Fruit fly (Drosophila melanogaster) whole organism, embryonic: Measurements from ENCODE around the gene CG17221.

ENCODE experiments used
- Atf-2 ChIP-seq: fragments of 200-800 bp; sonication (Bioruptor generic); optimal IDR thresholded peaks from 2 replicates; lab custom pipeline; 2016; ENCODE audit warnings: missing biosample characterization, missing genetic modification characterization
- B-H2 ChIP-seq: fragments of 200-800 bp; sonication (Bioruptor generic); optimal IDR thresholded peaks from 2 replicates; lab custom pipeline; 2018; ENCODE audit warnings: missing biosample characterization, mild to moderate bottlenecking, missing genetic modification characterization
- Bgb ChIP-seq: fragments of 200-800 bp; sonication (Bioruptor generic); IDR thresholded peaks from 2 replicates; pipeline ENCODE4 v1.3.6; 2022; ENCODE audit warnings: missing biosample characterization, missing genetic modification characterization; ENCODE audit not compliant: partially characterized antibody
- CG12071 ChIP-seq: fragments of 200-800 bp; sonication (Bioruptor generic); optimal IDR thresholded peaks from 3 replicates; lab custom pipeline; 2018; ENCODE audit warnings: missing biosample characterization, mild to moderate bottlenecking, missing genetic modification characterization
- CG14667 ChIP-seq: fragments of 200-800 bp; sonication (Bioruptor generic); IDR thresholded peaks from 2 replicates; pipeline ENCODE4 v1.3.6; 2022; ENCODE audit warnings: missing biosample characterization, missing genetic modification characterization
- CG15073 ChIP-seq: fragments of 200-800 bp; sonication (Bioruptor generic); optimal IDR thresholded peaks from 2 replicates; lab custom pipeline; 2016; ENCODE audit warnings: missing biosample characterization, missing genetic modification characterization
- CG17829 ChIP-seq: fragments of 200-800 bp; optimal IDR thresholded peaks from 2 replicates; lab custom pipeline; 2019; ENCODE audit warnings: missing biosample characterization, mild to moderate bottlenecking, missing genetic modification characterization, moderate library complexity
- CG33213 ChIP-seq: fragments of 200-800 bp; sonication (Bioruptor generic); optimal IDR thresholded peaks from 3 replicates; lab custom pipeline; 2016; ENCODE audit warnings: missing biosample characterization, missing genetic modification characterization
- CG3847 ChIP-seq: fragments of 200-800 bp; sonication (Bioruptor generic); IDR thresholded peaks from 2 replicates; pipeline ENCODE4 v1.3.6; 2022; ENCODE audit warnings: missing biosample characterization, missing genetic modification characterization
- CG43689 ChIP-seq: fragments of 200-800 bp; sonication (Bioruptor generic); IDR thresholded peaks from 2 replicates; pipeline ENCODE4 v1.3.6; 2022; ENCODE audit warnings: missing biosample characterization, missing genetic modification characterization
- CG6175 ChIP-seq: fragments of 200-800 bp; sonication (Bioruptor generic); IDR thresholded peaks from 3 replicates; pipeline ENCODE4 v1.3.6; 2022; ENCODE audit warnings: missing biosample characterization, missing genetic modification characterization
- CG7372 ChIP-seq: fragments of 200-800 bp; sonication (Bioruptor generic); IDR thresholded peaks from 2 replicates; pipeline ENCODE4 v1.3.6; 2022; ENCODE audit warnings: missing biosample characterization, missing genetic modification characterization
- CG7786 ChIP-seq: fragments of 200-800 bp; sonication (Bioruptor generic); optimal IDR thresholded peaks from 2 replicates; lab custom pipeline; 2016; ENCODE audit warnings: missing biosample characterization, missing genetic modification characterization
- CG7839 ChIP-seq: fragments of 200-800 bp; sonication (Bioruptor generic); optimal IDR thresholded peaks from 3 replicates; lab custom pipeline; 2018; ENCODE audit warnings: missing biosample characterization, mild to moderate bottlenecking, missing genetic modification characterization, moderate library complexity
- CG8290 ChIP-seq, 3 experiments: fragments of 200-800 bp; sonication (Bioruptor generic); optimal IDR thresholded peaks; 2 replicates each; lab custom pipeline; 2016 to 2019; ENCODE audit warnings: missing biosample characterization in 3 of 3, missing genetic modification characterization in 3 of 3, mild to moderate bottlenecking in 2 of 3, moderate library complexity in 1 of 3
- CG8765 ChIP-seq: fragments of 200-800 bp; sonication (Bioruptor generic); IDR thresholded peaks from 2 replicates; pipeline ENCODE4 v1.3.6; 2022; ENCODE audit warnings: missing biosample characterization, missing genetic modification characterization
- CG9215 ChIP-seq: fragments of 200-800 bp; sonication (Bioruptor generic); IDR thresholded peaks from 2 replicates; pipeline ENCODE4 v1.3.6; 2022; ENCODE audit warnings: missing biosample characterization, missing genetic modification characterization
- CG9817 ChIP-seq: fragments of 200-800 bp; sonication (Bioruptor generic); optimal IDR thresholded peaks from 2 replicates; lab custom pipeline; 2018; ENCODE audit warnings: missing biosample characterization, mild to moderate bottlenecking, missing genetic modification characterization, moderate library complexity
- Chrac-16 ChIP-seq: fragments of 200-800 bp; sonication (Bioruptor generic); optimal IDR thresholded peaks from 3 replicates; lab custom pipeline; 2016; ENCODE audit warnings: missing biosample characterization, missing genetic modification characterization
- CkIIα-i1 ChIP-seq: fragments of 200-800 bp; sonication (Bioruptor generic); IDR thresholded peaks from 2 replicates; pipeline ENCODE4 v1.3.6; 2022; ENCODE audit warnings: missing biosample characterization, missing genetic modification characterization
- CoRest ChIP-seq: fragments of 200-800 bp; sonication (Bioruptor generic); optimal IDR thresholded peaks from 3 replicates; lab custom pipeline; 2018; ENCODE audit warnings: missing biosample characterization, mild to moderate bottlenecking, missing genetic modification characterization, moderate library complexity
- Ets97D ChIP-seq: fragments of 200-800 bp; sonication (Bioruptor generic); optimal IDR thresholded peaks from 3 replicates; lab custom pipeline; 2016; ENCODE audit warnings: missing biosample characterization, missing genetic modification characterization
- Gug ChIP-seq: fragments of 200-800 bp; sonication (Bioruptor generic); IDR thresholded peaks from 4 replicates; pipeline ENCODE4 v1.3.6; 2022; ENCODE audit warnings: missing biosample characterization, missing genetic modification characterization
- Meics ChIP-seq: fragments of 200-800 bp; sonication (Bioruptor generic); optimal IDR thresholded peaks from 2 replicates; lab custom pipeline; 2017; ENCODE audit warnings: missing biosample characterization, mild to moderate bottlenecking, missing genetic modification characterization
- Mrtf ChIP-seq: fragments of 200-800 bp; sonication (Bioruptor generic); IDR thresholded peaks from 3 replicates; pipeline ENCODE4 v1.3.6; 2022; ENCODE audit warnings: missing biosample characterization, missing genetic modification characterization
- Nf-YC ChIP-seq: fragments of 200-800 bp; optimal IDR thresholded peaks from 3 replicates; lab custom pipeline; 2019; ENCODE audit warnings: missing biosample characterization, mild to moderate bottlenecking, missing genetic modification characterization, moderate library complexity
- Ptx1 ChIP-seq: fragments of 200-800 bp; sonication (Bioruptor generic); IDR thresholded peaks from 2 replicates; pipeline ENCODE4 v1.3.6; 2022; ENCODE audit warnings: missing biosample characterization, missing genetic modification characterization
- Scr ChIP-seq: fragments of 200-800 bp; sonication (Bioruptor generic); IDR thresholded peaks from 2 replicates; pipeline ENCODE4 v1.3.6; 2022; ENCODE audit warnings: missing biosample characterization, missing genetic modification characterization; ENCODE audit not compliant: partially characterized antibody
- Usf ChIP-seq: fragments of 200-800 bp; sonication (Bioruptor generic); optimal IDR thresholded peaks from 2 replicates; lab custom pipeline; 2017; ENCODE audit warnings: missing genotype, missing biosample characterization, missing genetic modification characterization
- ab ChIP-seq: fragments of 200-800 bp; sonication (Bioruptor generic); optimal IDR thresholded peaks from 2 replicates; lab custom pipeline; 2016; ENCODE audit warnings: missing biosample characterization, missing genetic modification characterization
- ato ChIP-seq: fragments of 200-800 bp; sonication (Bioruptor generic); IDR thresholded peaks from 2 replicates; pipeline ENCODE4 v1.3.6; 2022; ENCODE audit warnings: missing biosample characterization, missing genetic modification characterization; ENCODE audit not compliant: partially characterized antibody
- cad ChIP-seq: fragments of >200 bp; optimal IDR thresholded peaks from 2 replicates; lab custom pipeline; 2017; ENCODE audit warnings: missing biosample characterization, missing genetic modification characterization
- croc ChIP-seq: fragments of 200-800 bp; sonication (Bioruptor generic); conservative IDR thresholded peaks from 3 replicates; pipeline ENCODE4 v1.3.6; 2022; ENCODE audit warnings: missing biosample characterization, missing genetic modification characterization
- fru ChIP-seq: fragments of >200 bp; optimal IDR thresholded peaks from 2 replicates; lab custom pipeline; 2017
- grau ChIP-seq: fragments of 200-800 bp; optimal IDR thresholded peaks from 3 replicates; lab custom pipeline; 2019; ENCODE audit warnings: missing biosample characterization, mild to moderate bottlenecking, missing genetic modification characterization, moderate library complexity
- lilli ChIP-seq: fragments of 200-800 bp; sonication (Bioruptor generic); optimal IDR thresholded peaks from 3 replicates; lab custom pipeline; 2016; ENCODE audit warnings: missing biosample characterization, missing genetic modification characterization
- lola ChIP-seq, 3 experiments: fragments of >200 bp in 2 of 3; fragments of 200-800 bp in 1 of 3; sonication (Bioruptor generic) in 1 of 3; optimal IDR thresholded peaks; 2 replicates each; lab custom pipeline; 2017 to 2019; ENCODE audit warnings: missing biosample characterization in 3 of 3, missing genetic modification characterization in 3 of 3, mild to moderate bottlenecking in 1 of 3, moderate library complexity in 1 of 3
- mam ChIP-seq: fragments of 200-800 bp; sonication (Bioruptor generic); optimal IDR thresholded peaks from 3 replicates; lab custom pipeline; 2016; ENCODE audit warnings: missing biosample characterization, missing genetic modification characterization
- nerfin-2 ChIP-seq: fragments of 200-800 bp; sonication (Bioruptor generic); IDR thresholded peaks from 2 replicates; pipeline ENCODE4 v1.3.6; 2022; ENCODE audit warnings: missing biosample characterization, missing genetic modification characterization; ENCODE audit not compliant: partially characterized antibody
- org-1 ChIP-seq: fragments of 200-800 bp; sonication (Bioruptor generic); optimal IDR thresholded peaks from 2 replicates; lab custom pipeline; 2017; ENCODE audit warnings: missing biosample characterization, missing genetic modification characterization
- pho ChIP-seq: fragments of 200-800 bp; sonication (Bioruptor generic); optimal IDR thresholded peaks from 2 replicates; lab custom pipeline; 2016; ENCODE audit warnings: missing biosample characterization, missing genetic modification characterization
- pita ChIP-seq: fragments of 200-800 bp; sonication (Bioruptor generic); optimal IDR thresholded peaks from 2 replicates; lab custom pipeline; 2017; ENCODE audit warnings: missing biosample characterization, mild to moderate bottlenecking, missing genetic modification characterization
- pzg ChIP-seq: fragments of 200-800 bp; sonication (Bioruptor generic); optimal IDR thresholded peaks from 3 replicates; lab custom pipeline; 2018; ENCODE audit warnings: missing biosample characterization, mild to moderate bottlenecking, missing genetic modification characterization, moderate library complexity
- scrt ChIP-seq: fragments of 200-800 bp; sonication (Bioruptor generic); optimal IDR thresholded peaks from 2 replicates; lab custom pipeline; 2018; ENCODE audit warnings: missing biosample characterization, mild to moderate bottlenecking, missing genetic modification characterization, moderate library complexity
- slp2 ChIP-seq: fragments of 200-800 bp; sonication (Bioruptor generic); optimal IDR thresholded peaks from 2 replicates; lab custom pipeline; 2016; ENCODE audit warnings: missing biosample characterization, missing genetic modification characterization
- sqz ChIP-seq: fragments of 200-800 bp; sonication (Bioruptor generic); optimal IDR thresholded peaks from 3 replicates; lab custom pipeline; 2018; ENCODE audit warnings: missing biosample characterization, mild to moderate bottlenecking, missing genetic modification characterization
- stwl ChIP-seq: fragments of 200-800 bp; sonication (Bioruptor generic); optimal IDR thresholded peaks from 3 replicates; lab custom pipeline; 2018; ENCODE audit warnings: missing biosample characterization, mild to moderate bottlenecking, missing genetic modification characterization, moderate library complexity
- toy ChIP-seq: fragments of 200-800 bp; sonication (Bioruptor generic); IDR thresholded peaks from 2 replicates; pipeline ENCODE4 v1.3.6; 2022; ENCODE audit warnings: missing biosample characterization, missing genetic modification characterization
- unpg ChIP-seq: fragments of 200-800 bp; sonication (Bioruptor generic); optimal IDR thresholded peaks from 3 replicates; lab custom pipeline; 2018; ENCODE audit warnings: missing biosample characterization, mild to moderate bottlenecking, missing genetic modification characterization, moderate library complexity

Gene CG17221

dm6 chr2L:3039774-3040173 lies at the start of gene CG17221, which contains the start of gene cnir (continued):
- TF ChIP-seq unpg (GFP tag; lab: Kevin White, UChicago) = peak; percentile 70
- no peak for TF ChIP-seq toy (GFP tag; lab: Robert Waterston, UW)
- peak; percentile 63 for TF ChIP-seq Chrac-16
- TF ChIP-seq org-1 (GFP tag; lab: Kevin White, UChicago) = no peak

- TF ChIP-seq CG7786 (no peak), cad (GFP tag; lab: Kevin White, UChicago) (no peak), Mrtf (no peak), Scr (GFP tag; lab: Robert Waterston, UW) (peak; percentile 87), nerfin-2 (peak; percentile 69), stwl (tag; lab: Kevin White, UChicago) (peak; percentile 74), Gug (GFP tag; lab: Robert Waterston, UW) (no peak), CG9215 (GFP tag; lab: Robert Waterston, UW) (no peak), sqz (GFP tag; lab: Kevin White, UChicago) (no peak), Ptx1 (no peak), Bgb (GFP tag; lab: Robert Waterston, UW) (peak; percentile 74), CG8765 (GFP tag; lab: Robert Waterston, UW) (no peak), CG15073 (GFP tag; lab: Kevin White, UChicago) (no peak), CG7839 (tag; lab: Kevin White, UChicago) (no peak), CG6175 (GFP tag; lab: Robert Waterston, UW) (no peak), CG3847 (no peak), Ets97D (GFP tag; lab: Kevin White, UChicago) (peak; percentile 48), Meics (GFP tag; lab: Kevin White, UChicago) (no peak), CG12071 (GFP tag; lab: Kevin White, UChicago) (no peak), CG43689 (no peak), Usf (GFP tag; lab: Kevin White, UChicago) (no peak), scrt (no peak), CG14667 (GFP tag; lab: Robert Waterston, UW) (no peak), lilli (peak; percentile 21), lola (GFP tag; optimal IDR thresholded peaks at IDR 0.05; lab: Kevin White, UChicago) (peak in 1 of 3 experiments; percentile 7), ato (GFP tag; lab: Robert Waterston, UW) (peak; percentile 25; the same call in 1 of the 2 replicates), pho (GFP tag; lab: Kevin White, UChicago) (no peak), Nf-YC (tag; lab: Kevin White, UChicago) (no peak), CG8290 (GFP tag; optimal IDR thresholded peaks at IDR 0.05; lab: Kevin White, UChicago) (no peak), CG8290 (tag; optimal IDR thresholded peaks at IDR 0.05; lab: Kevin White, UChicago) (no peak), CoRest (tag; lab: Kevin White, UChicago) (no peak), pzg (GFP tag; lab: Kevin White, UChicago) (peak; percentile 71), CG17829 (tag; lab: Kevin White, UChicago) (peak; percentile 8), Chrac-16 (no peak), slp2 (GFP tag; lab: Kevin White, UChicago) (no peak), pita (GFP tag; lab: Kevin White, UChicago) (no peak), CG9817 (tag; lab: Kevin White, UChicago) (no peak), croc (GFP tag; lab: Robert Waterston, UW) (no peak), Atf-2 (no peak), mam (GFP tag; lab: Kevin White, UChicago) (no peak), CG7372 (no peak), ab (GFP tag; lab: Kevin White, UChicago) (no peak), B-H2 (GFP tag; lab: Kevin White, UChicago) (no peak), CG33213 (GFP tag; lab: Kevin White, UChicago) (peak; percentile 0), fru (lab: Kevin White, UChicago) (no peak), grau (peak; percentile 24), CkIIα-i1 (GFP tag; lab: Robert Waterston, UW) (no peak)
These were observed 47.1 kb upstream of the CG17221 start, which contains the start of the genes okr and CG3558 for dm6 chr2L:2992664-2993174. Gene okr, minus strand, starts transcription at chr2L:2992759. Gene CG3558, plus strand, starts transcription at chr2L:2992870.
